Fruit fly (Drosophila melanogaster): ENCODE results near the gene CG11417.

The CG11417 gene

dm6 chrX:1399056-1400003, 45.5 kb downstream of the CG11417 start (continued):
- TF ChIP-seq CG18011 (GFP tag; optimal IDR thresholded peaks at IDR 0.05) (peak; percentile 14), CG16813 (GFP tag; IDR thresholded peaks at IDR 0.05; ENCODE audit: partially characterized antibody) (no peak), pita (GFP tag; optimal IDR thresholded peaks at IDR 0.05) (peak; percentile 60), pho (GFP tag; optimal IDR thresholded peaks at IDR 0.05) (no peak), CG6683 (GFP tag; optimal IDR thresholded peaks at IDR 0.05) (no peak), CG8765 (GFP tag; IDR thresholded peaks at IDR 0.05) (no peak; the same call in 1 of the 2 replicates), CG7357 (GFP tag; IDR thresholded peaks at IDR 0.05) (no peak), Mrtf (GFP tag; IDR thresholded peaks at IDR 0.05) (no peak), CG10366 (GFP tag; IDR thresholded peaks at IDR 0.05) (no peak), lab (GFP tag; optimal IDR thresholded peaks at IDR 0.05) (peak; percentile 24), Hsf (GFP tag; optimal IDR thresholded peaks at IDR 0.05) (peak; percentile 14), CG32767 (GFP tag; IDR thresholded peaks at IDR 0.05) (no peak; the same call in 1 of the 2 replicates), unc-4 (GFP tag; IDR thresholded peaks at IDR 0.05; ENCODE audit: partially characterized antibody) (peak; percentile 36; the same call in 1 of the 2 replicates), CHES-1-like (GFP tag; optimal IDR thresholded peaks at IDR 0.05) (peak; percentile 13), Mad (GFP tag; optimal IDR thresholded peaks at IDR 0.05) (no peak), Eip74EF (GFP tag; optimal IDR thresholded peaks at IDR 0.05) (peak in 1 of 2 experiments; percentile 35), CG3065 (GFP tag; optimal IDR thresholded peaks at IDR 0.05) (no peak), ci (GFP tag; IDR thresholded peaks at IDR 0.05) (peak; percentile 60; the same call in 2 of the 3 replicates), CG6254 (GFP tag; optimal IDR thresholded peaks at IDR 0.05) (peak; percentile 18), CG8089 (GFP tag; optimal IDR thresholded peaks at IDR 0.05) (no peak), CG11695 (GFP tag; IDR thresholded peaks at IDR 0.05) (no peak), CG11085 (GFP tag; IDR thresholded peaks at IDR 0.05) (no peak), fd64A (GFP tag; optimal IDR thresholded peaks at IDR 0.05) (peak; percentile 21), MTF-1 (GFP tag; optimal IDR thresholded peaks at IDR 0.05; ENCODE audit: borderline replicate concordance) (no peak), pnt (GFP tag; optimal IDR thresholded peaks at IDR 0.05) (no peak), zfh1 (GFP tag; IDR thresholded peaks at IDR 0.05) (0 out of 3 replicates have a peak, but pooled peaks have one; percentile 4), CG31441 (GFP tag; IDR thresholded peaks at IDR 0.05) (no peak), bsh (GFP tag; optimal IDR thresholded peaks at IDR 0.05) (no peak), CG1233 (GFP tag; optimal IDR thresholded peaks at IDR 0.05) (no peak), Blimp-1 (GFP tag; optimal IDR thresholded peaks at IDR 0.05) (peak; percentile 99), CG12659 (GFP tag; optimal IDR thresholded peaks at IDR 0.05) (peak; percentile 66), CG1832 (GFP tag; optimal IDR thresholded peaks at IDR 0.05) (peak; percentile 99), gfzf (GFP tag; optimal IDR thresholded peaks at IDR 0.05) (peak; percentile 21), CG1603 (tag; optimal IDR thresholded peaks at IDR 0.05) (peak; percentile 25), pfk (GFP tag; optimal IDR thresholded peaks at IDR 0.05) (no peak), phol (tag; optimal IDR thresholded peaks at IDR 0.05) (no peak), CG32532 (GFP tag; IDR thresholded peaks at IDR 0.05) (no peak), inv (GFP tag; IDR thresholded peaks at IDR 0.05; ENCODE audit: partially characterized antibody) (no peak), CG8478 (optimal IDR thresholded peaks at IDR 0.05) (peak; percentile 98), zf30C (GFP tag; optimal IDR thresholded peaks at IDR 0.05) (no peak), fu2 (GFP tag; optimal IDR thresholded peaks at IDR 0.05) (no peak), pb (GFP tag; optimal IDR thresholded peaks at IDR 0.05) (no peak), CG10147 (GFP tag; optimal IDR thresholded peaks at IDR 0.05) (no peak), lilli (GFP tag; optimal IDR thresholded peaks at IDR 0.05) (no peak), PHDP (tag; optimal IDR thresholded peaks at IDR 0.05) (no peak), BEAF-32 (GFP tag; optimal IDR thresholded peaks at IDR 0.05) (no peak), mld (GFP tag; IDR thresholded peaks at IDR 0.05; ENCODE audit: partially characterized antibody) (no peak)
